Fruit fly (Drosophila melanogaster): Measurements from ENCODE around the gene CG14556.
A peak's percentile ranks its signal among the peaks of the same experiment; 100 is the strongest.

The CG14556 gene

DNA sequence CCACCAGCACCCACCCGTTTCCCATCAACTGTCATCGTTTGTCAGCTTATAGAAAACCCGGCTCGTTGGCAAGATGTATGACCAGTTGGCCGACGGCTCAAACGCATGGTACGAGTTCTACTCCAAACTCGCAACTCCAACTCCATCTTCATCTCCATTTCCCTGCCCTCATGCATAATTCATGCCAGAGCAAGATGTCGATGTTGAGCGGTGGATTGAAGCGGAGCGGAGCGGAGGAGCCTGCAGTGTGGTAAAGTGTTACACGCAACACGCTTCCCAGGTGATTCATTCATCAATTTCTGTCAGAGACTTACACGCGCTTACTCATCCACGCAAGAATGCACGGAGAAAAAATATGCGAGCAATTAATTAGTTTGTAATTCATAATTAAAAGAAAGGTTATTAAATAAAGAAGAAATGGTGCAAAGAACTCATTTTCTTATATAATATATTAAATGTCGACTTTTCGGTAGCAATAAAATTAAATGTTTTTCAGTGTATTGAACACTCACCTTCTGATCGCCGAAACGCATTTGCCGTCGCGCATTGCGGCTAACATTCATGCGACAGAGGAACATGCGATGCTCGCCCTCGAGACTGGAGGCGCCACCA is 45.0 kb upstream of the CG14556 start (continued):
- TF ChIP-seq bsh (GFP tag; optimal IDR thresholded peaks at IDR 0.05) (peak; percentile 31 to 84), CG13775 (GFP tag; optimal IDR thresholded peaks at IDR 0.05) (peak; percentile 44), CG9215 (GFP tag; IDR thresholded peaks at IDR 0.05) (no peak), vnd (GFP tag; IDR thresholded peaks at IDR 0.05; ENCODE audit: partially characterized antibody) (no peak), CG8089 (GFP tag; optimal IDR thresholded peaks at IDR 0.05) (no peak), CG12769 (tag; optimal IDR thresholded peaks at IDR 0.05) (peak; percentile 2), Lhr (GFP tag; optimal IDR thresholded peaks at IDR 0.05) (peak; percentile 9), CG17912 (GFP tag; optimal IDR thresholded peaks at IDR 0.05) (no peak), CG3838 (GFP tag; optimal IDR thresholded peaks at IDR 0.05) (no peak), NFAT (GFP tag; IDR thresholded peaks at IDR 0.05) (no peak), Fer2 (tag; optimal IDR thresholded peaks at IDR 0.05) (no peak), dmrt11E (tag; optimal IDR thresholded peaks at IDR 0.05) (peak; percentile 77), oc (tag; optimal IDR thresholded peaks at IDR 0.05) (peak; percentile 58), Ptx1 (GFP tag; IDR thresholded peaks at IDR 0.05) (peak; percentile 58), Jarid2 (GFP tag; optimal IDR thresholded peaks at IDR 0.05) (no peak), Eip74EF (GFP tag; optimal IDR thresholded peaks at IDR 0.05) (peak in 1 of 2 experiments; percentile 47), CG14441 (GFP tag; IDR thresholded peaks at IDR 0.05) (peak; percentile 55), pita (GFP tag; optimal IDR thresholded peaks at IDR 0.05) (no peak), CG17829 (tag; optimal IDR thresholded peaks at IDR 0.05) (peak; percentile 74), CG7556 (GFP tag; optimal IDR thresholded peaks at IDR 0.05) (no peak), CG34376 (GFP tag; optimal IDR thresholded peaks at IDR 0.05) (no peak), ato (GFP tag; IDR thresholded peaks at IDR 0.05; ENCODE audit: partially characterized antibody) (no peak), CG12071 (GFP tag; optimal IDR thresholded peaks at IDR 0.05) (no peak), so (GFP tag; IDR thresholded peaks at IDR 0.05) (0 out of 3 replicates have a peak, but pooled peaks have one; percentile 54), Ravus (GFP tag; IDR thresholded peaks at IDR 0.05) (no peak), ERR (GFP tag; optimal IDR thresholded peaks at IDR 0.05) (no peak), CG18599 (GFP tag; optimal IDR thresholded peaks at IDR 0.05) (peak; percentile 24), sisA (GFP tag; IDR thresholded peaks at IDR 0.05) (peak; percentile 47; the same call in 1 of the 2 replicates), nau (GFP tag; optimal IDR thresholded peaks at IDR 0.05) (no peak), CG6791 (GFP tag; IDR thresholded peaks at IDR 0.05; ENCODE audit: partially characterized antibody) (no peak), sd (tag; optimal IDR thresholded peaks at IDR 0.05) (no peak), Mes4 (GFP tag; optimal IDR thresholded peaks at IDR 0.05) (no peak), CG1603 (tag; optimal IDR thresholded peaks at IDR 0.05) (peak; percentile 51), CG34224 (GFP tag; IDR thresholded peaks at IDR 0.05; ENCODE audit: partially characterized antibody) (no peak), CG15696 (tag; optimal IDR thresholded peaks at IDR 0.05) (peak; percentile 42), CG3995 (GFP tag; optimal IDR thresholded peaks at IDR 0.05) (no peak), Spps (tag; optimal IDR thresholded peaks at IDR 0.05) (peak; percentile 62), CG11247 (GFP tag; IDR thresholded peaks at IDR 0.05) (0 out of 2 replicates have a peak, but pooled peaks have one; percentile 29), esg (GFP tag; conservative IDR thresholded peaks at IDR 0.05) (peak; percentile 26; the same call in 1 of the 2 replicates), CG17328 (GFP tag; IDR thresholded peaks at IDR 0.05) (peak; percentile 60; the same call in 1 of the 2 replicates), CG3407 (GFP tag; optimal IDR thresholded peaks at IDR 0.05) (no peak), Mrtf (GFP tag; IDR thresholded peaks at IDR 0.05) (no peak), CG8765 (GFP tag; IDR thresholded peaks at IDR 0.05) (no peak), CG13287 (GFP tag; IDR thresholded peaks at IDR 0.05; ENCODE audit: partially characterized antibody) (no peak), pum (GFP tag; optimal IDR thresholded peaks at IDR 0.05) (no peak), ap (GFP tag; IDR thresholded peaks at IDR 0.05) (0 out of 2 replicates have a peak, but pooled peaks have one; percentile 18), CG17802 (tag; optimal IDR thresholded peaks at IDR 0.05) (peak; percentile 8), Dll (GFP tag; IDR thresholded peaks at IDR 0.05; ENCODE audit: partially characterized antibody) (no peak)

Measured in whole organism, embryonic.